Worm (Caenorhabditis elegans) whole organism, early embryonic: Measurements from ENCODE around the gene flp-3.

Source experiments
- B0310.2 ChIP-seq: sonication (generic microtip); optimal IDR thresholded peaks from 2 replicates; lab custom pipeline; 2016; ENCODE audit warnings: mild to moderate bottlenecking, missing genetic modification characterization, missing compliant biosample characterization
- aly-1 ChIP-seq: sonication (generic microtip); optimal IDR thresholded peaks from 2 replicates; lab custom pipeline; 2016; ENCODE audit warnings: missing genetic modification characterization, missing compliant biosample characterization
- ama-1 ChIP-seq: fragments of 150-350 bp; optimal IDR thresholded peaks from 2 replicates; lab custom pipeline; 2014
- hmbx-1 ChIP-seq: sonication (generic microtip); optimal IDR thresholded peaks from 2 replicates; lab custom pipeline; 2016; ENCODE audit warnings: mild to moderate bottlenecking, missing genetic modification characterization, missing compliant biosample characterization
- hnd-1 ChIP-seq: sonication (generic microtip); optimal IDR thresholded peaks from 2 replicates; lab custom pipeline; 2016; ENCODE audit warnings: missing genetic modification characterization, missing compliant biosample characterization
- pes-1 ChIP-seq: fragments of 200-800 bp; sonication (Bioruptor generic); IDR thresholded peaks from 2 replicates; pipeline ENCODE4 v1.3.6; 2022; ENCODE audit warnings: missing genetic modification reagents, missing genetic modification characterization, missing compliant biosample characterization
- scrt-1 ChIP-seq: fragments of 200-800 bp; sonication (Bioruptor generic); IDR thresholded peaks from 2 replicates; pipeline ENCODE4 v1.3.6; 2022; ENCODE audit warnings: missing genetic modification characterization, missing compliant biosample characterization
- tbx-11 ChIP-seq: fragments of 200-800 bp; sonication (Bioruptor generic); IDR thresholded peaks from 2 replicates; pipeline ENCODE4 v1.3.6; 2022; ENCODE audit warnings: missing genetic modification characterization, missing compliant biosample characterization
- tbx-37 ChIP-seq: fragments of 200-800 bp; sonication (Bioruptor generic); conservative IDR thresholded peaks from 2 replicates; pipeline ENCODE4 v1.3.6; 2022; ENCODE audit warnings: missing genetic modification reagents, missing genetic modification characterization, missing compliant biosample characterization

DNA sequence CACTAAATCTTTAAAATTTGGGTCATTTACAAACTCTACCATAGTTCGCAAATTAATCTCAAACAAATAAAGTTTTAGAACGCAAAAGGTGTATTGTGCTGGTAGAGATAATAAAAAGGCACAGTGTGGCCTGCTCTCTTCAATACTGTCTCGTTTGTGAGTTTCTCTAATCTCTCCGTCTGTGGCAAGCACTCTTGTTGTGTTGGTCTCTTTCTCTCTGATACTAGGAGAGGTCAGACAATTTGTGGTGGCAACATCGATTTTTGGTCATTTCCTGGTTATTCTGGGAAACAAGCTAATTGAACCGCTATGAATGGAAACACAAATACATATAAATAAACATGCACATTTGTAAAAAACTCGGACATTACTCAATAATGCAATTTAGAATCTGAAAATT, 18.5 kb downstream of the flp-3 start, which contains the start of gene ZC373.5:
- TF ChIP-seq aly-1 (no peak), ama-1 (lab: Kevin White, UChicago) (no peak), scrt-1 (GFP tag; lab: Robert Waterston, UW) (no peak), tbx-11 (no peak), tbx-37 (GFP tag; lab: Robert Waterston, UW) (no peak), hnd-1 (tag; lab: Kevin White, UChicago) (no peak), B0310.2 (no peak), pes-1 (GFP tag; lab: Robert Waterston, UW) (no peak), hmbx-1 (tag; lab: Kevin White, UChicago) (no peak)
